Fruit fly (Drosophila melanogaster) S2 (cell line): ENCODE results near the gene dpr2.

Source experiments
- CG8478 ChIP-seq: fragments of >200 bp; optimal IDR thresholded peaks from 2 replicates; lab custom pipeline; 2018
- CTCF ChIP-seq, 2 experiments: fragments of >200 bp; optimal IDR thresholded peaks; 2 replicates each; lab custom pipeline; 2018

DNA sequence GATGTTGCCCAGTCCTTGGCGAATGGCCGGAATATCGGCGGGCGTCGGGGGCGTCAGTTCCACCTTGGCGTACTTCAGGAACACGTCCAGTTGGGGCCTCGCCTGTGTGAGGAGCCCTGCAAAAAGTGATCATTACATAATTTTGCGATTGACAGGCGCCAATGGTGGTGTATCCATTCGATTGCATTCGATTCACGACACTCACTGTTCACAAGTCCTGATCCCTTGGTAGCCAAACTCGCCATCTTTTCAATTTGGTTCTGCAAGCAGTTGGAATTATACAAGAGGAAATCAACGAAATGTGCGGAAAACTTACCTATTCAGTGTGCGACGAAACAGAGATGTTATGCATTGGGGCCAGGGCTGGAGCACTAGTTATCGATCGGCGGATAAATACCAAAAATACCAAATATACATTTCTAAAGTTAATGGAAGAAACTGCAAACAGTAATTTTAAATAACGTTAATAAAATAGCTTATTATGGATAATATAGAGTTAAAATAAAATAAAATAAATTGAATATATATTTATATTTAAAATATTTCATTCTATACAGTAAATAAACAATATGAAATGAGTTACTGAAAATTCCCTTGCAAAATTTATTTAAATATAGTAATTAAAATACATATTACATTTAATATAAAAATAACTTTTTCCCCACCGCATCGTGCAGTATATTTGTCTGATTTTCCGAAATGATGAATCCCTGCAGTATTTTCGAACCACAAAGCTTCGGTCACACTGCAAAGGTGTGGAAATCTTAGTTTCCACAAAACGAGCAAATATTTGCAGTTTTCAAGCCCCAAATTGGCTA is 12.3 kb upstream of the dpr2 start, which contains the start of the genes ATPsynG and SCAR:
- peak; percentile 17 to 21 for TF ChIP-seq CTCF (optimal IDR thresholded peaks at IDR 0.05; lab: Kevin White, UChicago)
- no peak for TF ChIP-seq CG8478
